Worm (Caenorhabditis elegans) whole organism, midembryonic: ENCODE measurements around the gene col-92.

ENCODE experiments used
- T22C8.4 ChIP-seq: fragments of 200-800 bp; sonication (Bioruptor generic); IDR thresholded peaks from 2 replicates; pipeline ENCODE4 v1.3.6; 2022; ENCODE audit warnings: missing genetic modification characterization, missing compliant biosample characterization
- flt-1 ChIP-seq: fragments of 200-800 bp; sonication (Bioruptor generic); IDR thresholded peaks from 2 replicates; pipeline ENCODE4 v1.3.6; 2022; ENCODE audit warnings: missing genetic modification characterization, missing compliant biosample characterization
- med-1 ChIP-seq: sonication (generic microtip); optimal IDR thresholded peaks from 2 replicates; lab custom pipeline; 2017; ENCODE audit warnings: missing genetic modification characterization, mild to moderate bottlenecking, missing compliant biosample characterization, antibody characterized with exemption, missing genetic modification reagents; ENCODE audit not compliant: insufficient read depth

ce11 chrIII:10995156-10995555 is 12.1 kb upstream of the col-92 start, which contains the start of gene dmsr-5:
- no peak for TF ChIP-seq T22C8.4 (GFP tag; lab: Robert Waterston, UW)
- no peak for TF ChIP-seq flt-1 (GFP tag; lab: Robert Waterston, UW)
- no peak for TF ChIP-seq med-1 (GFP tag; lab: Kevin White, UChicago)
